Worm (Caenorhabditis elegans) whole organism, late embryonic: ENCODE measurements around the gene nhr-239.

Experiments
- C08G9.2 ChIP-seq: sonication (generic microtip); optimal IDR thresholded peaks from 2 replicates; lab custom pipeline; 2016; ENCODE audit warnings: mild to moderate bottlenecking, missing genetic modification characterization, moderate library complexity, missing compliant biosample characterization
- C38D4.7 ChIP-seq: fragments of 200-800 bp; sonication (Bioruptor generic); optimal IDR thresholded peaks from 2 replicates; lab custom pipeline; 2018; ENCODE audit warnings: mild to moderate bottlenecking, missing genetic modification characterization, moderate library complexity, missing compliant biosample characterization
- K02D7.2 ChIP-seq: sonication (generic microtip); optimal IDR thresholded peaks from 2 replicates; lab custom pipeline; 2017; ENCODE audit warnings: mild to moderate bottlenecking, missing genetic modification characterization, missing compliant biosample characterization
- K09A11.1 ChIP-seq: sonication (generic microtip); optimal IDR thresholded peaks from 2 replicates; lab custom pipeline; 2017; ENCODE audit warnings: antibody characterized with exemption, mild to moderate bottlenecking, missing genetic modification characterization, missing compliant biosample characterization; ENCODE audit not compliant: insufficient read depth
- Y22D7AL.16 ChIP-seq: sonication (generic microtip); optimal IDR thresholded peaks from 2 replicates; lab custom pipeline; 2016; ENCODE audit warnings: missing genetic modification characterization, missing compliant biosample characterization
- ama-1 ChIP-seq: fragments of 150-350 bp; optimal IDR thresholded peaks from 2 replicates; lab custom pipeline; 2014
- ceh-18 ChIP-seq: sonication (generic microtip); optimal IDR thresholded peaks from 2 replicates; lab custom pipeline; 2016; ENCODE audit warnings: missing genetic modification characterization, missing compliant biosample characterization
- ceh-2 ChIP-seq: sonication (generic microtip); optimal IDR thresholded peaks from 2 replicates; lab custom pipeline; 2016; ENCODE audit warnings: missing genotype, missing genetic modification characterization, missing compliant biosample characterization
- ceh-22 ChIP-seq: sonication (generic microtip); optimal IDR thresholded peaks from 2 replicates; lab custom pipeline; 2017; ENCODE audit warnings: missing biosample characterization, missing genetic modification characterization
- ceh-24 ChIP-seq: sonication (generic microtip); optimal IDR thresholded peaks from 2 replicates; lab custom pipeline; 2016; ENCODE audit warnings: mild to moderate bottlenecking, missing genetic modification characterization, missing compliant biosample characterization
- ceh-34 ChIP-seq: sonication (generic microtip); optimal IDR thresholded peaks from 2 replicates; lab custom pipeline; 2016; ENCODE audit warnings: mild to moderate bottlenecking, missing genetic modification characterization, missing compliant biosample characterization
- ceh-48 ChIP-seq: sonication (generic microtip); optimal IDR thresholded peaks from 2 replicates; lab custom pipeline; 2016; ENCODE audit warnings: missing genetic modification characterization, inconsistent platforms, missing compliant biosample characterization
- ceh-6 ChIP-seq: fragments of 200-800 bp; sonication (Bioruptor generic); optimal IDR thresholded peaks from 2 replicates; lab custom pipeline; 2018; ENCODE audit warnings: mild to moderate bottlenecking, missing genetic modification characterization, missing compliant biosample characterization
- ceh-9 ChIP-seq: sonication (generic microtip); optimal IDR thresholded peaks from 2 replicates; lab custom pipeline; 2016; ENCODE audit warnings: mild to moderate bottlenecking, missing genetic modification characterization, inconsistent platforms, missing compliant biosample characterization
- che-1 ChIP-seq: sonication (generic microtip); optimal IDR thresholded peaks from 2 replicates; lab custom pipeline; 2016; ENCODE audit warnings: mild to moderate bottlenecking, missing genetic modification characterization, missing compliant biosample characterization
- dmd-4 ChIP-seq: sonication (generic microtip); optimal IDR thresholded peaks from 2 replicates; lab custom pipeline; 2016; ENCODE audit warnings: borderline replicate concordance, missing genetic modification characterization, missing compliant biosample characterization
- elt-2 ChIP-seq: sonication (generic microtip); optimal IDR thresholded peaks from 2 replicates; lab custom pipeline; 2016; ENCODE audit warnings: missing genetic modification reagents, missing genetic modification characterization, missing compliant biosample characterization
- hlh-13 ChIP-seq: fragments of 200-800 bp; sonication (Bioruptor generic); optimal IDR thresholded peaks from 2 replicates; lab custom pipeline; 2018; ENCODE audit warnings: mild to moderate bottlenecking, missing genetic modification characterization, missing compliant biosample characterization
- hlh-15 ChIP-seq: sonication (generic microtip); optimal IDR thresholded peaks from 2 replicates; lab custom pipeline; 2016; ENCODE audit warnings: missing genetic modification characterization, missing compliant biosample characterization
- hlh-30 ChIP-seq: sonication (generic microtip); optimal IDR thresholded peaks from 2 replicates; lab custom pipeline; 2017; ENCODE audit warnings: antibody characterized with exemption, missing genetic modification characterization, missing compliant biosample characterization; ENCODE audit not compliant: insufficient read depth
- lim-6 ChIP-seq: sonication (generic microtip); optimal IDR thresholded peaks from 2 replicates; lab custom pipeline; 2016; ENCODE audit warnings: missing genetic modification characterization, missing compliant biosample characterization
- madf-2 ChIP-seq: sonication (generic microtip); optimal IDR thresholded peaks from 2 replicates; lab custom pipeline; 2017; ENCODE audit warnings: missing genetic modification characterization, missing compliant biosample characterization
- nfya-1 ChIP-seq: sonication (generic microtip); optimal IDR thresholded peaks from 2 replicates; lab custom pipeline; 2017; ENCODE audit warnings: missing genetic modification characterization, mild to moderate bottlenecking, missing compliant biosample characterization, antibody characterized with exemption, moderate library complexity
- odd-2 ChIP-seq: sonication (generic microtip); optimal IDR thresholded peaks from 2 replicates; lab custom pipeline; 2017; ENCODE audit warnings: antibody characterized with exemption, mild to moderate bottlenecking, missing genetic modification characterization, missing compliant biosample characterization
- pag-3 ChIP-seq: sonication (generic microtip); optimal IDR thresholded peaks from 2 replicates; lab custom pipeline; 2016; ENCODE audit warnings: missing compliant biosample characterization, missing genetic modification characterization, borderline replicate concordance
- pax-1 ChIP-seq: fragments of 150-350 bp; optimal IDR thresholded peaks from 2 replicates; lab custom pipeline; 2014; ENCODE audit warnings: missing biosample characterization, missing genetic modification characterization
- pha-2 ChIP-seq: sonication (generic microtip); optimal IDR thresholded peaks from 2 replicates; lab custom pipeline; 2017; ENCODE audit warnings: mild to moderate bottlenecking, missing genetic modification characterization, missing compliant biosample characterization
- pha-4 ChIP-seq: fragments of 150-350 bp; optimal IDR thresholded peaks from 2 replicates; lab custom pipeline; 2018; ENCODE audit warnings: missing biosample characterization, missing genetic modification reagents, missing genetic modification characterization
- pqm-1 ChIP-seq: sonication (generic microtip); optimal IDR thresholded peaks from 2 replicates; lab custom pipeline; 2016; ENCODE audit warnings: missing genetic modification characterization, missing compliant biosample characterization
- ref-2 ChIP-seq: sonication (generic microtip); optimal IDR thresholded peaks from 2 replicates; lab custom pipeline; 2016; ENCODE audit warnings: missing genetic modification characterization, missing compliant biosample characterization
- rnt-1 ChIP-seq: sonication (generic microtip); optimal IDR thresholded peaks from 2 replicates; lab custom pipeline; 2016; ENCODE audit warnings: missing genetic modification characterization, missing compliant biosample characterization
- sdc-2 ChIP-seq: sonication (generic microtip); optimal IDR thresholded peaks from 2 replicates; lab custom pipeline; 2016; ENCODE audit warnings: missing genotype, missing genetic modification characterization, missing compliant biosample characterization
- sox-4 ChIP-seq: sonication (generic microtip); optimal IDR thresholded peaks from 2 replicates; lab custom pipeline; 2017; ENCODE audit warnings: mild to moderate bottlenecking, missing genetic modification characterization, inconsistent platforms, missing compliant biosample characterization
- tbx-2 ChIP-seq: sonication (generic microtip); optimal IDR thresholded peaks from 2 replicates; lab custom pipeline; 2016; ENCODE audit warnings: missing genetic modification characterization, missing compliant biosample characterization
- ttx-3 ChIP-seq: sonication (generic microtip); optimal IDR thresholded peaks from 2 replicates; lab custom pipeline; 2016; ENCODE audit warnings: missing genetic modification reagents, missing genetic modification characterization, missing compliant biosample characterization
- unc-3 ChIP-seq, 2 experiments: fragments of 200-800 bp in 1 of 2; sonication (Bioruptor generic) in 1 of 2; sonication (generic microtip) in 1 of 2; conservative IDR thresholded peaks in 1 of 2; optimal IDR thresholded peaks in 1 of 2; 2 replicates each; pipeline versions ENCODE4 v1.3.6 to Lab custom; 2016 to 2022; ENCODE audit warnings: missing compliant biosample characterization in 2 of 2, missing genetic modification characterization in 2 of 2, missing genetic modification reagents in 1 of 2
- unc-42 ChIP-seq: sonication (generic microtip); optimal IDR thresholded peaks from 2 replicates; lab custom pipeline; 2016; ENCODE audit warnings: missing genotype, missing genetic modification characterization, missing compliant biosample characterization
- unc-55 ChIP-seq: sonication (generic microtip); optimal IDR thresholded peaks from 2 replicates; lab custom pipeline; 2017; ENCODE audit warnings: missing biosample characterization, missing genetic modification reagents, missing genetic modification characterization
- zip-5 ChIP-seq: sonication (generic microtip); optimal IDR thresholded peaks from 2 replicates; lab custom pipeline; 2016; ENCODE audit warnings: missing genetic modification characterization, missing compliant biosample characterization

The nhr-239 gene

ce11 chrIII:2535122-2535521 is 26.4 kb upstream of the nhr-239 start (continued):
- no peak for TF ChIP-seq pha-4 (tag; lab: Kevin White, UChicago)
- TF ChIP-seq ceh-9 (tag; lab: Kevin White, UChicago), result no peak
- no peak for TF ChIP-seq madf-2 (tag; lab: Kevin White, UChicago)
- peak; percentile 52 for TF ChIP-seq ceh-34 (tag; lab: Kevin White, UChicago)
- peak; percentile 48 for TF ChIP-seq unc-42 (tag; lab: Kevin White, UChicago)
- TF ChIP-seq ceh-48 (tag; lab: Kevin White, UChicago), result peak; percentile 86
- TF ChIP-seq hlh-30 (tag; lab: Kevin White, UChicago), result no peak
- TF ChIP-seq elt-2 (tag; lab: Kevin White, UChicago), result no peak
- TF ChIP-seq ama-1 (lab: Kevin White, UChicago), result no peak
- no peak for TF ChIP-seq unc-3 (GFP tag; conservative IDR thresholded peaks at IDR 0.05; lab: Robert Waterston, UW)
- TF ChIP-seq unc-3 (tag; optimal IDR thresholded peaks at IDR 0.05; lab: Kevin White, UChicago), result no peak
- no peak for TF ChIP-seq che-1 (tag; lab: Kevin White, UChicago)
- TF ChIP-seq pax-1, result no peak
- no peak for TF ChIP-seq pqm-1 (tag; lab: Kevin White, UChicago)
- peak; percentile 43 for TF ChIP-seq nfya-1 (tag; lab: Kevin White, UChicago)
- TF ChIP-seq, all 69 proteins: peak for 14

ce11 chrIII:2540520-2540919 is 21.0 kb upstream of the nhr-239 start:
- TF ChIP-seq tbx-2 (tag; lab: Kevin White, UChicago) (no peak), odd-2 (tag; lab: Kevin White, UChicago) (no peak), lim-6 (tag; lab: Kevin White, UChicago) (no peak), hlh-15 (tag; lab: Kevin White, UChicago) (no peak), ceh-2 (tag; lab: Kevin White, UChicago) (no peak), zip-5 (tag; lab: Kevin White, UChicago) (no peak), sdc-2 (tag; lab: Kevin White, UChicago) (no peak), ceh-48 (tag; lab: Kevin White, UChicago) (no peak), pag-3 (no peak), ceh-22 (no peak), C38D4.7 (no peak), unc-55 (GFP tag; lab: Kevin White, UChicago) (no peak), ref-2 (no peak), K02D7.2 (no peak)
- TF ChIP-seq, all 69 proteins: peak for 0

- TF ChIP-seq hlh-30 (tag; lab: Kevin White, UChicago) (no peak), nfya-1 (tag; lab: Kevin White, UChicago) (peak; percentile 72)
Observed at ce11 chrIII:2546298-2546697, 15.2 kb upstream of the nhr-239 start.

- TF ChIP-seq ceh-24 (tag; lab: Kevin White, UChicago) (no peak), zip-5 (tag; lab: Kevin White, UChicago) (no peak), dmd-4 (tag; lab: Kevin White, UChicago) (no peak), ceh-18 (tag; lab: Kevin White, UChicago) (no peak), Y22D7AL.16 (no peak), pax-1 (no peak), ama-1 (lab: Kevin White, UChicago) (no peak), pha-2 (tag; lab: Kevin White, UChicago) (no peak), sox-4 (tag; lab: Kevin White, UChicago) (no peak), ref-2 (no peak), rnt-1 (tag; lab: Kevin White, UChicago) (no peak), lim-6 (tag; lab: Kevin White, UChicago) (no peak)
Observed at ce11 chrIII:2549620-2550019, 11.9 kb upstream of the nhr-239 start, which contains the start of gene feh-1. TSS of gene feh-1 (plus strand) at chrIII:2549920.

- TF ChIP-seq ceh-34 (tag; lab: Kevin White, UChicago) (no peak), ttx-3 (no peak), pax-1 (no peak), sdc-2 (tag; lab: Kevin White, UChicago) (no peak), C38D4.7 (no peak), dmd-4 (tag; lab: Kevin White, UChicago) (no peak), che-1 (tag; lab: Kevin White, UChicago) (no peak), C08G9.2 (tag; lab: Kevin White, UChicago) (no peak), ceh-6 (no peak), hlh-13 (GFP tag; lab: Kevin White, UChicago) (no peak), K09A11.1 (no peak), pqm-1 (tag; lab: Kevin White, UChicago) (no peak)
- TF ChIP-seq, all 69 proteins: peak for 0
Observed at ce11 chrIII:2551981-2552380, 9.5 kb upstream of the nhr-239 start.
